Worm (Caenorhabditis elegans) whole organism, L4 larva: ENCODE results near the gene W04H10.6.

Experiments
- D1046.2 ChIP-seq: fragments of 200-800 bp; sonication (Bioruptor generic); IDR thresholded peaks from 2 replicates; pipeline ENCODE4 v1.3.6; 2022; ENCODE audit warnings: missing genetic modification characterization, missing compliant biosample characterization
- T20F7.1 ChIP-seq: fragments of 200-800 bp; sonication (Bioruptor generic); optimal IDR thresholded peaks from 2 replicates; lab custom pipeline; 2018; ENCODE audit warnings: mild to moderate bottlenecking, missing genetic modification characterization, missing compliant biosample characterization
- Y48G9A.11 ChIP-seq: fragments of 200-800 bp; sonication (Bioruptor generic); IDR thresholded peaks from 2 replicates; pipeline ENCODE4 v1.3.6; 2022; ENCODE audit warnings: missing genetic modification reagents, missing genetic modification characterization, missing compliant biosample characterization
- Y5F2A.4 ChIP-seq: fragments of 200-800 bp; sonication (Bioruptor generic); optimal IDR thresholded peaks from 2 replicates; lab custom pipeline; 2018; ENCODE audit warnings: mild to moderate bottlenecking, missing genetic modification characterization, missing compliant biosample characterization
- ZK337.2 ChIP-seq: fragments of 200-800 bp; sonication (Bioruptor generic); IDR thresholded peaks from 2 replicates; pipeline ENCODE4 v1.3.6; 2022; ENCODE audit warnings: missing genetic modification reagents, missing genetic modification characterization, missing compliant biosample characterization
- aha-1 ChIP-seq: fragments of 150-350 bp; peaks from one replicate; lab custom pipeline; 2014; ENCODE audit warnings: missing biosample characterization, missing genetic modification characterization
- aly-2 ChIP-seq: sonication (generic microtip); optimal IDR thresholded peaks from 2 replicates; lab custom pipeline; 2018; ENCODE audit warnings: missing biosample characterization, missing genetic modification characterization
- ceh-28 ChIP-seq: fragments of 150-350 bp; optimal IDR thresholded peaks from 2 replicates; lab custom pipeline; 2014; ENCODE audit warnings: missing biosample characterization, missing genetic modification reagents, missing genetic modification characterization
- daf-16 ChIP-seq, 3 experiments: sonication (generic microtip); optimal IDR thresholded peaks; 2 replicates each; lab custom pipeline; 2016 to 2017; ENCODE audit warnings: missing genetic modification characterization in 3 of 3, missing genetic modification reagents in 3 of 3, mild to moderate bottlenecking in 2 of 3, missing compliant biosample characterization in 2 of 3, missing biosample characterization in 1 of 3, moderate library complexity in 1 of 3
- dpl-1 ChIP-seq: fragments of 150-350 bp; optimal IDR thresholded peaks from 2 replicates; lab custom pipeline; 2014; ENCODE audit warnings: missing biosample characterization, missing genetic modification reagents, missing genetic modification characterization
- dve-1 ChIP-seq: sonication (generic microtip); optimal IDR thresholded peaks from 2 replicates; lab custom pipeline; 2017; ENCODE audit warnings: antibody characterized with exemption, mild to moderate bottlenecking, missing genetic modification characterization, missing compliant biosample characterization; ENCODE audit not compliant: insufficient read depth
- egl-27 ChIP-seq: sonication (generic microtip); optimal IDR thresholded peaks from 3 replicates; lab custom pipeline; 2017; ENCODE audit warnings: missing biosample characterization, missing genetic modification reagents, missing genetic modification characterization
- egl-43 ChIP-seq: fragments of 200-800 bp; sonication (Bioruptor generic); IDR thresholded peaks from 2 replicates; pipeline ENCODE4 v1.3.6; 2022; ENCODE audit warnings: missing genetic modification reagents, missing genetic modification characterization, missing compliant biosample characterization
- hlh-11 ChIP-seq: fragments of 200-800 bp; sonication (Bioruptor generic); optimal IDR thresholded peaks from 2 replicates; lab custom pipeline; 2018; ENCODE audit warnings: mild to moderate bottlenecking, missing genetic modification characterization, missing compliant biosample characterization
- hlh-30 ChIP-seq: sonication (generic microtip); optimal IDR thresholded peaks from 2 replicates; lab custom pipeline; 2017; ENCODE audit warnings: antibody characterized with exemption, mild to moderate bottlenecking, missing genetic modification characterization, missing compliant biosample characterization; ENCODE audit not compliant: insufficient read depth
- hmg-1.1 ChIP-seq: fragments of 200-800 bp; sonication (Bioruptor generic); IDR thresholded peaks from 2 replicates; pipeline ENCODE4 v1.3.6; 2022; ENCODE audit warnings: missing genetic modification reagents, missing genetic modification characterization, missing compliant biosample characterization
- lim-7 ChIP-seq: fragments of 200-800 bp; sonication (Bioruptor generic); IDR thresholded peaks from 2 replicates; pipeline ENCODE4 v1.3.6; 2022; ENCODE audit warnings: missing genetic modification characterization, missing compliant biosample characterization
- lin-29 ChIP-seq: fragments of 200-800 bp; sonication (Bioruptor generic); IDR thresholded peaks from 2 replicates; pipeline ENCODE4 v1.3.6; 2022; ENCODE audit warnings: missing genetic modification reagents, missing genetic modification characterization, missing compliant biosample characterization
- lsy-2 ChIP-seq, 2 experiments: fragments of 150-350 bp in 1 of 2; sonication (generic microtip) in 1 of 2; optimal IDR thresholded peaks; 2 replicates each; lab custom pipeline; 2014 to 2017; ENCODE audit warnings: missing biosample characterization in 2 of 2, missing genetic modification characterization in 2 of 2
- madf-9 ChIP-seq: fragments of 200-800 bp; sonication (Bioruptor generic); conservative IDR thresholded peaks from 2 replicates; pipeline ENCODE4 v1.3.6; 2022; ENCODE audit warnings: missing genetic modification reagents, missing genetic modification characterization, missing compliant biosample characterization
- mdl-1 ChIP-seq, 2 experiments: fragments of 150-350 bp in 1 of 2; sonication (generic microtip) in 1 of 2; optimal IDR thresholded peaks; 2 replicates each; lab custom pipeline; 2014 to 2017; ENCODE audit warnings: missing biosample characterization in 2 of 2, missing genetic modification characterization in 2 of 2
- mdt-29 ChIP-seq: fragments of 200-800 bp; sonication (Bioruptor generic); IDR thresholded peaks from 2 replicates; pipeline ENCODE4 v1.3.6; 2022; ENCODE audit warnings: missing genetic modification reagents, missing genetic modification characterization, missing compliant biosample characterization
- mxl-3 ChIP-seq: fragments of 200-800 bp; sonication (Bioruptor generic); optimal IDR thresholded peaks from 2 replicates; lab custom pipeline; 2018; ENCODE audit warnings: mild to moderate bottlenecking, missing genetic modification characterization, missing compliant biosample characterization
- nhr-28 ChIP-seq: fragments of 150-350 bp; optimal IDR thresholded peaks from 2 replicates; lab custom pipeline; 2014; ENCODE audit warnings: missing biosample characterization, missing genetic modification characterization
- nhr-42 ChIP-seq: fragments of 200-800 bp; sonication (Bioruptor generic); IDR thresholded peaks from 2 replicates; pipeline ENCODE4 v1.3.6; 2022; ENCODE audit warnings: missing genetic modification characterization, missing compliant biosample characterization
- pha-4 ChIP-seq, 2 experiments: fragments of 150-350 bp in 1 of 2; fragments of 200-800 bp in 1 of 2; sonication (Bioruptor generic) in 1 of 2; IDR thresholded peaks in 1 of 2; optimal IDR thresholded peaks in 1 of 2; 2 replicates each; pipeline versions ENCODE4 v1.3.6 to Lab custom; 2014 to 2022; ENCODE audit warnings: missing genetic modification characterization in 2 of 2, missing genetic modification reagents in 2 of 2, missing biosample characterization in 1 of 2, missing compliant biosample characterization in 1 of 2
- rbr-2 ChIP-seq: sonication (generic microtip); optimal IDR thresholded peaks from 2 replicates; lab custom pipeline; 2016; ENCODE audit warnings: missing genotype, missing genetic modification characterization, missing compliant biosample characterization
- sdz-12 ChIP-seq: fragments of 200-800 bp; sonication (Bioruptor generic); optimal IDR thresholded peaks from 2 replicates; lab custom pipeline; 2018; ENCODE audit warnings: mild to moderate bottlenecking, missing genetic modification characterization, missing compliant biosample characterization
- set-16 ChIP-seq: fragments of 200-800 bp; sonication (Bioruptor generic); IDR thresholded peaks from 2 replicates; pipeline ENCODE4 v1.3.6; 2022; ENCODE audit warnings: missing genetic modification reagents, missing genetic modification characterization, missing compliant biosample characterization
- spr-3 ChIP-seq: fragments of 200-800 bp; sonication (Bioruptor generic); optimal IDR thresholded peaks from 2 replicates; lab custom pipeline; 2018; ENCODE audit warnings: mild to moderate bottlenecking, missing genetic modification characterization, missing compliant biosample characterization
- unc-62 ChIP-seq, 3 experiments: fragments of 150-350 bp in 1 of 3; sonication (generic microtip); optimal IDR thresholded peaks in 2 of 3; peaks in 1 of 3; 1 replicate in 1 of 3; 2 replicates in 2 of 3; lab custom pipeline; 2014 to 2017; ENCODE audit warnings: missing biosample characterization in 3 of 3, missing genetic modification characterization in 3 of 3, missing genetic modification reagents in 3 of 3, missing genotype in 1 of 3
- zip-11 ChIP-seq: fragments of 200-800 bp; sonication (Bioruptor generic); IDR thresholded peaks from 2 replicates; pipeline ENCODE4 v1.3.6; 2022; ENCODE audit warnings: missing genetic modification characterization, missing compliant biosample characterization
- ztf-7 ChIP-seq: fragments of 150-350 bp; optimal IDR thresholded peaks from 2 replicates; lab custom pipeline; 2014; ENCODE audit warnings: missing biosample characterization, missing genetic modification characterization

W04H10.6 gene

ce11 chrII:633144-633543 lies 24.9 kb upstream of the W04H10.6 start:
- TF ChIP-seq set-16 (GFP tag; lab: Robert Waterston, UW) = peak; percentile 81

- peak; percentile 48; the same call in 1 of the 2 replicates for TF ChIP-seq lim-7 (GFP tag; lab: Robert Waterston, UW)
Observed at ce11 chrII:632545-632944, 24.3 kb upstream of the W04H10.6 start.

ce11 chrII:627913-628312 lies 19.7 kb upstream of the W04H10.6 start:
- TF ChIP-seq ceh-28 (no peak), unc-62 (GFP tag; optimal IDR thresholded peaks at IDR 0.05 in 1 of 2; lab: Kevin White, UChicago) (peak in 1 of 2 experiments; percentile 95), unc-62 (tag; optimal IDR thresholded peaks at IDR 0.05; lab: Kevin White, UChicago) (no peak)

ce11 chrII:627205-627604 lies 19.0 kb upstream of the W04H10.6 start, which contains the start of gene arrd-1:
TSS of gene arrd-1 (plus strand) at chrII:627505.
- TF ChIP-seq lsy-2 (tag; optimal IDR thresholded peaks at IDR 0.05; lab: Kevin White, UChicago) (no peak), ztf-7 (no peak), nhr-42 (GFP tag; lab: Robert Waterston, UW) (no peak), sdz-12 (GFP tag; lab: Kevin White, UChicago) (no peak), rbr-2 (no peak), mdt-29 (no peak), T20F7.1 (GFP tag; lab: Kevin White, UChicago) (no peak)
- TF ChIP-seq, all 104 proteins: peak for 0

ce11 chrII:625926-626325 lies 17.7 kb upstream of the W04H10.6 start:
- TF ChIP-seq ceh-28 (no peak), lin-29 (GFP tag; lab: Robert Waterston, UW) (no peak), spr-3 (no peak), D1046.2 (no peak), Y5F2A.4 (GFP tag; lab: Kevin White, UChicago) (no peak), dve-1 (tag; lab: Kevin White, UChicago) (peak; percentile 40), dpl-1 (GFP tag; lab: Kevin White, UChicago) (peak; percentile 3), hlh-11 (peak; percentile 66), egl-43 (GFP tag; lab: Robert Waterston, UW) (no peak), nhr-28 (peak; percentile 85), set-16 (GFP tag; lab: Robert Waterston, UW) (peak; percentile 20; the same call in 1 of the 2 replicates), rbr-2 (peak; percentile 34), aha-1 (tag; lab: Kevin White, UChicago) (no peak), mxl-3 (GFP tag; lab: Kevin White, UChicago) (peak; percentile 50), madf-9 (GFP tag; lab: Robert Waterston, UW) (no peak), Y48G9A.11 (no peak), hmg-1.1 (GFP tag; lab: Robert Waterston, UW) (0 out of 2 replicates have a peak, but pooled peaks have one; percentile 38), egl-27 (tag; lab: Kevin White, UChicago) (no peak), aly-2 (no peak), daf-16 (GFP tag; optimal IDR thresholded peaks at IDR 0.05; lab: Kevin White, UChicago) (peak in 1 of 2 experiments; percentile 42), daf-16 (tag; optimal IDR thresholded peaks at IDR 0.05; lab: Kevin White, UChicago) (no peak), zip-11 (GFP tag; lab: Robert Waterston, UW) (no peak), unc-62 (GFP tag; optimal IDR thresholded peaks at IDR 0.05 in 1 of 2; lab: Kevin White, UChicago) (peak in 1 of 2 experiments; percentile 5), unc-62 (tag; optimal IDR thresholded peaks at IDR 0.05; lab: Kevin White, UChicago) (no peak), ZK337.2 (GFP tag; lab: Robert Waterston, UW) (0 out of 2 replicates have a peak, but pooled peaks have one; percentile 2), hlh-30 (tag; lab: Kevin White, UChicago) (peak; percentile 65), mdl-1 (tag; optimal IDR thresholded peaks at IDR 0.05; lab: Kevin White, UChicago) (peak in 1 of 2 experiments; percentile 17), pha-4 (GFP tag; IDR thresholded peaks at IDR 0.05; lab: Robert Waterston, UW) (no peak), pha-4 (tag; optimal IDR thresholded peaks at IDR 0.05; lab: Kevin White, UChicago) (peak; percentile 5)
